Fruit fly (Drosophila melanogaster): ENCODE measurements around the gene Polr3C.

DNA sequence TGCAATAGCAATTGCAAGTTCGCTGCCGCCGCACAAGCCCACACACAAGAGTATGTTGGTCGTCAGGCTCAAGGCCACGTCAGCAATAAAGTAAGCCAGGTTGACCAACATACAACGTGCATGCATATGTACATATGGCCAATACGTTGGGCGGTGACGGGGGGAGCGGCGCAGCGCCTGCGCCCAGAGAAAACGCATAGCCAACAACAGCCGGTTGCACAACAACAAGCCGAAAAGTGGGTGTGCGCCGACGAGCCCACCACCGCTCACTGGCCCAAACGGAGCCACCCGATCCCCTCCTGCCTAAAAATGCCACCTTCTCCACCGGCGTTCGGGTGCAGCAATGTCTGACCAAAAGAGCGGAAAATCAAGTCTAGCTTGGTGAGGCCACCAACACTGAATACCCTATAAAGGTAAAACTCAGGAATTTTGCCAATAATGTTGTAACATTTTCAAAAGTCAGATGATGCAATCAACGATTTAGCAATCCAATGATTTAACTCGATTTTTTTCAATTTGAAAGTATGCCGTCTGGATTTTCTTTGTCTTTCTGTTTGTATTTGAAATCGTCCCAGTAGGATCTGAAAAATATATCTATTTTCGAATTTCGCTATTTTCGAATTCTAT is 8.2 kb upstream of the Polr3C start, which contains the start of gene CG5509:
- TF ChIP-seq ato (GFP tag; IDR thresholded peaks at IDR 0.05; ENCODE audit: partially characterized antibody), result no peak
- no peak for TF ChIP-seq kay (GFP tag; optimal IDR thresholded peaks at IDR 0.05)
- TF ChIP-seq CG13624 (GFP tag; optimal IDR thresholded peaks at IDR 0.05), result no peak
- no peak for TF ChIP-seq Asciz (GFP tag; optimal IDR thresholded peaks at IDR 0.05)
- peak; percentile 50 for TF ChIP-seq Drgx (GFP tag; IDR thresholded peaks at IDR 0.05)
- TF ChIP-seq CG15601 (tag; optimal IDR thresholded peaks at IDR 0.05), result no peak
- no peak for TF ChIP-seq hkb (optimal IDR thresholded peaks at IDR 0.05)
- TF ChIP-seq hkb (GFP tag; IDR thresholded peaks at IDR 0.05), result no peak
- TF ChIP-seq Ada2b (GFP tag; IDR thresholded peaks at IDR 0.05), result no peak
- no peak for TF ChIP-seq CG30431 (GFP tag; optimal IDR thresholded peaks at IDR 0.05)
- TF ChIP-seq CG6689 (GFP tag; IDR thresholded peaks at IDR 0.05), result no peak
